Fruit fly (Drosophila melanogaster) whole organism, embryonic: ENCODE data around the gene APP-BP1.

Source experiments
- ATbp ChIP-seq: fragments of 200-800 bp; sonication (Bioruptor generic); optimal IDR thresholded peaks from 2 replicates; lab custom pipeline; 2017; ENCODE audit warnings: missing biosample characterization, mild to moderate bottlenecking, missing genetic modification characterization, missing genetic modification reagents
- Awh ChIP-seq: fragments of 200-800 bp; sonication (Bioruptor generic); IDR thresholded peaks from 2 replicates; pipeline ENCODE4, ENCODE4 v1.3.6; 2022; ENCODE audit warnings: missing biosample characterization, missing genetic modification characterization
- CG10267 ChIP-seq: fragments of 200-800 bp; sonication (Bioruptor generic); optimal IDR thresholded peaks from 2 replicates; lab custom pipeline; 2018; ENCODE audit warnings: missing biosample characterization, mild to moderate bottlenecking, missing genetic modification characterization, moderate library complexity
- CG13424 ChIP-seq: fragments of 200-800 bp; sonication (Bioruptor generic); optimal IDR thresholded peaks from 2 replicates; lab custom pipeline; 2019; ENCODE audit warnings: missing biosample characterization, mild to moderate bottlenecking, missing genetic modification characterization, moderate library complexity
- CG14441 ChIP-seq: fragments of 200-800 bp; sonication (Bioruptor generic); IDR thresholded peaks from 2 replicates; pipeline ENCODE4 v1.3.6; 2022; ENCODE audit warnings: missing biosample characterization, missing genetic modification characterization
- CG14667 ChIP-seq: fragments of 200-800 bp; sonication (Bioruptor generic); IDR thresholded peaks from 2 replicates; pipeline ENCODE4 v1.3.6; 2022; ENCODE audit warnings: missing biosample characterization, missing genetic modification characterization
- CG14710 ChIP-seq: fragments of 200-800 bp; sonication (Bioruptor generic); optimal IDR thresholded peaks from 3 replicates; lab custom pipeline; 2019; ENCODE audit warnings: missing biosample characterization, mild to moderate bottlenecking, missing genetic modification characterization, moderate library complexity
- CG18599 ChIP-seq: fragments of 200-800 bp; sonication (Bioruptor generic); optimal IDR thresholded peaks from 3 replicates; lab custom pipeline; 2017; ENCODE audit warnings: missing biosample characterization, missing genetic modification characterization, mild to moderate bottlenecking, moderate library complexity, missing genetic modification reagents
- CG2120 ChIP-seq: fragments of 200-800 bp; sonication (Bioruptor generic); optimal IDR thresholded peaks from 3 replicates; lab custom pipeline; 2016; ENCODE audit warnings: missing biosample characterization, missing genetic modification characterization
- CG2875 ChIP-seq: fragments of 200-800 bp; sonication (Bioruptor generic); optimal IDR thresholded peaks from 2 replicates; lab custom pipeline; 2017; ENCODE audit warnings: missing biosample characterization, mild to moderate bottlenecking, missing genetic modification characterization, missing genetic modification reagents
- CG3163 ChIP-seq: fragments of 200-800 bp; sonication (Bioruptor generic); optimal IDR thresholded peaks from 3 replicates; lab custom pipeline; 2016; ENCODE audit warnings: missing biosample characterization, missing genetic modification characterization
- CG7357 ChIP-seq: fragments of 200-800 bp; sonication (Bioruptor generic); IDR thresholded peaks from 3 replicates; pipeline ENCODE4 v1.3.6; 2022; ENCODE audit warnings: missing biosample characterization, missing genetic modification characterization
- CG7928 ChIP-seq: fragments of 200-800 bp; sonication (Bioruptor generic); optimal IDR thresholded peaks from 2 replicates; lab custom pipeline; 2017; ENCODE audit warnings: missing biosample characterization, mild to moderate bottlenecking, missing genetic modification characterization
- CG9797 ChIP-seq: fragments of 200-800 bp; sonication (Bioruptor generic); optimal IDR thresholded peaks from 3 replicates; lab custom pipeline; 2018; ENCODE audit warnings: missing biosample characterization, mild to moderate bottlenecking, missing genetic modification characterization
- Chrac-16 ChIP-seq: fragments of 200-800 bp; sonication (Bioruptor generic); optimal IDR thresholded peaks from 3 replicates; lab custom pipeline; 2016; ENCODE audit warnings: missing biosample characterization, missing genetic modification characterization
- Dref ChIP-seq: fragments of 200-800 bp; sonication (Bioruptor generic); IDR thresholded peaks from 2 replicates; pipeline ENCODE4 v1.3.6; 2022; ENCODE audit warnings: missing biosample characterization, missing genetic modification characterization
- E2f1 ChIP-seq: fragments of 200-800 bp; sonication (Bioruptor generic); IDR thresholded peaks from 2 replicates; pipeline ENCODE4 v1.3.6; 2022; ENCODE audit warnings: missing biosample characterization, missing genetic modification characterization
- Fer3 ChIP-seq: fragments of 200-800 bp; sonication (Bioruptor generic); optimal IDR thresholded peaks from 2 replicates; lab custom pipeline; 2018; ENCODE audit warnings: missing biosample characterization, mild to moderate bottlenecking, missing genetic modification characterization, moderate library complexity
- HmgD ChIP-seq: fragments of 200-800 bp; sonication (Bioruptor generic); optimal IDR thresholded peaks from 3 replicates; lab custom pipeline; 2016; ENCODE audit warnings: missing biosample characterization, missing genetic modification characterization
- Hr51 ChIP-seq, 2 experiments: fragments of 200-800 bp; sonication (Bioruptor generic); optimal IDR thresholded peaks; 2 replicates in 1 of 2; 3 replicates in 1 of 2; lab custom pipeline; 2016 to 2018; ENCODE audit warnings: missing biosample characterization in 2 of 2, missing genetic modification characterization in 2 of 2, mild to moderate bottlenecking in 1 of 2, moderate library complexity in 1 of 2
- Hr78 ChIP-seq, 2 experiments: fragments of 200-800 bp in 1 of 2; fragments of >200 bp in 1 of 2; sonication (Bioruptor generic) in 1 of 2; optimal IDR thresholded peaks; 2 replicates each; lab custom pipeline; 2017 to 2019; ENCODE audit warnings: missing biosample characterization in 2 of 2, missing genetic modification characterization in 2 of 2, mild to moderate bottlenecking in 1 of 2, moderate library complexity in 1 of 2
- Kr ChIP-seq: fragments of 200-800 bp; sonication (Bioruptor generic); optimal IDR thresholded peaks from 2 replicates; lab custom pipeline; 2017; ENCODE audit warnings: missing biosample characterization, mild to moderate bottlenecking, missing genetic modification characterization
- Mad ChIP-seq: fragments of 200-800 bp; sonication (Bioruptor generic); optimal IDR thresholded peaks from 2 replicates; lab custom pipeline; 2016; ENCODE audit warnings: missing biosample characterization, missing genetic modification characterization
- Mes4 ChIP-seq: fragments of 200-800 bp; sonication (Bioruptor generic); optimal IDR thresholded peaks from 2 replicates; lab custom pipeline; 2016; ENCODE audit warnings: missing biosample characterization, missing genetic modification characterization
- NFAT ChIP-seq: fragments of 200-800 bp; sonication (Bioruptor generic); IDR thresholded peaks from 2 replicates; pipeline ENCODE4 v1.3.6; 2022; ENCODE audit warnings: missing biosample characterization, missing genetic modification characterization
- NfI ChIP-seq: fragments of 200-800 bp; sonication (Bioruptor generic); optimal IDR thresholded peaks from 3 replicates; lab custom pipeline; 2018; ENCODE audit warnings: missing biosample characterization, mild to moderate bottlenecking, missing genetic modification characterization, moderate library complexity
- Spps ChIP-seq: fragments of 200-800 bp; sonication (Bioruptor generic); optimal IDR thresholded peaks from 2 replicates; lab custom pipeline; 2018; ENCODE audit warnings: missing biosample characterization, mild to moderate bottlenecking, missing genetic modification characterization
- abd-A ChIP-seq: fragments of 200-800 bp; sonication (Bioruptor generic); optimal IDR thresholded peaks from 3 replicates; lab custom pipeline; 2019; ENCODE audit warnings: missing biosample characterization, mild to moderate bottlenecking, missing genetic modification characterization, moderate library complexity
- chinmo ChIP-seq: fragments of 200-800 bp; sonication (Bioruptor generic); IDR thresholded peaks from 4 replicates; pipeline ENCODE4 v1.3.6; 2022; ENCODE audit warnings: missing biosample characterization, missing genetic modification characterization; ENCODE audit not compliant: partially characterized antibody
- croc ChIP-seq: fragments of 200-800 bp; sonication (Bioruptor generic); conservative IDR thresholded peaks from 3 replicates; pipeline ENCODE4 v1.3.6; 2022; ENCODE audit warnings: missing biosample characterization, missing genetic modification characterization
- cwo ChIP-seq: fragments of 200-800 bp; sonication (Bioruptor generic); optimal IDR thresholded peaks from 3 replicates; lab custom pipeline; 2017; ENCODE audit warnings: missing biosample characterization, missing genetic modification characterization, mild to moderate bottlenecking, moderate library complexity, missing genetic modification reagents
- dan ChIP-seq: fragments of 200-800 bp; sonication (Bioruptor generic); IDR thresholded peaks from 2 replicates; pipeline ENCODE4 v1.3.6; 2022; ENCODE audit warnings: missing biosample characterization, missing genetic modification characterization
- dysf ChIP-seq: fragments of 200-800 bp; sonication (Bioruptor generic); IDR thresholded peaks from 3 replicates; pipeline ENCODE4 v1.3.6; 2022; ENCODE audit warnings: missing biosample characterization, missing genetic modification characterization
- ems ChIP-seq: fragments of 200-800 bp; sonication (Bioruptor generic); optimal IDR thresholded peaks from 3 replicates; lab custom pipeline; 2016; ENCODE audit warnings: missing biosample characterization, missing genetic modification characterization
- exex ChIP-seq: fragments of 200-800 bp; sonication (Bioruptor generic); optimal IDR thresholded peaks from 4 replicates; lab custom pipeline; 2018; ENCODE audit warnings: missing biosample characterization, mild to moderate bottlenecking, missing genetic modification characterization, moderate library complexity
- fd3F ChIP-seq: fragments of 200-800 bp; sonication (Bioruptor generic); optimal IDR thresholded peaks from 2 replicates; lab custom pipeline; 2018; ENCODE audit warnings: missing biosample characterization, mild to moderate bottlenecking, missing genetic modification characterization, moderate library complexity
- fd96Cb ChIP-seq: fragments of 200-800 bp; sonication (Bioruptor generic); optimal IDR thresholded peaks from 2 replicates; lab custom pipeline; 2018; ENCODE audit warnings: missing biosample characterization, mild to moderate bottlenecking, missing genetic modification characterization, moderate library complexity
- gcm ChIP-seq: fragments of 200-800 bp; sonication (Bioruptor generic); optimal IDR thresholded peaks from 2 replicates; lab custom pipeline; 2019; ENCODE audit warnings: missing biosample characterization, mild to moderate bottlenecking, missing genetic modification characterization, moderate library complexity
- gem ChIP-seq: fragments of 200-800 bp; sonication (Bioruptor generic); optimal IDR thresholded peaks from 2 replicates; lab custom pipeline; 2019; ENCODE audit warnings: missing biosample characterization, mild to moderate bottlenecking, missing genetic modification characterization, moderate library complexity
- hb ChIP-seq: fragments of 200-800 bp; sonication (Bioruptor generic); IDR thresholded peaks from 3 replicates; pipeline ENCODE4 v1.3.6; 2022; ENCODE audit warnings: missing biosample characterization, missing genetic modification characterization; ENCODE audit not compliant: partially characterized antibody
- lola ChIP-seq, 3 experiments: fragments of >200 bp in 2 of 3; fragments of 200-800 bp in 1 of 3; sonication (Bioruptor generic) in 1 of 3; optimal IDR thresholded peaks; 2 replicates each; lab custom pipeline; 2017 to 2019; ENCODE audit warnings: missing biosample characterization in 3 of 3, missing genetic modification characterization in 3 of 3, mild to moderate bottlenecking in 1 of 3, moderate library complexity in 1 of 3
- nmo ChIP-seq: fragments of 200-800 bp; sonication (Bioruptor generic); optimal IDR thresholded peaks from 2 replicates; lab custom pipeline; 2018; ENCODE audit warnings: missing biosample characterization, mild to moderate bottlenecking, missing genetic modification characterization, moderate library complexity
- nom ChIP-seq: fragments of 200-800 bp; sonication (Bioruptor generic); optimal IDR thresholded peaks from 2 replicates; lab custom pipeline; 2017; ENCODE audit warnings: missing biosample characterization, missing genetic modification characterization, mild to moderate bottlenecking, moderate library complexity, missing genetic modification reagents
- oc ChIP-seq: fragments of 200-800 bp; sonication (Bioruptor generic); optimal IDR thresholded peaks from 2 replicates; lab custom pipeline; 2018; ENCODE audit warnings: missing biosample characterization, mild to moderate bottlenecking, missing genetic modification characterization, moderate library complexity
- ranshi ChIP-seq: fragments of 200-800 bp; sonication (Bioruptor generic); IDR thresholded peaks from 2 replicates; pipeline ENCODE4 v1.3.6; 2022; ENCODE audit warnings: missing biosample characterization, missing genetic modification characterization
- trem ChIP-seq: fragments of 200-800 bp; optimal IDR thresholded peaks from 3 replicates; lab custom pipeline; 2019; ENCODE audit warnings: missing biosample characterization, mild to moderate bottlenecking, missing genetic modification characterization, moderate library complexity
- unpg ChIP-seq: fragments of 200-800 bp; sonication (Bioruptor generic); optimal IDR thresholded peaks from 3 replicates; lab custom pipeline; 2018; ENCODE audit warnings: missing biosample characterization, mild to moderate bottlenecking, missing genetic modification characterization, moderate library complexity

Gene APP-BP1

DNA sequence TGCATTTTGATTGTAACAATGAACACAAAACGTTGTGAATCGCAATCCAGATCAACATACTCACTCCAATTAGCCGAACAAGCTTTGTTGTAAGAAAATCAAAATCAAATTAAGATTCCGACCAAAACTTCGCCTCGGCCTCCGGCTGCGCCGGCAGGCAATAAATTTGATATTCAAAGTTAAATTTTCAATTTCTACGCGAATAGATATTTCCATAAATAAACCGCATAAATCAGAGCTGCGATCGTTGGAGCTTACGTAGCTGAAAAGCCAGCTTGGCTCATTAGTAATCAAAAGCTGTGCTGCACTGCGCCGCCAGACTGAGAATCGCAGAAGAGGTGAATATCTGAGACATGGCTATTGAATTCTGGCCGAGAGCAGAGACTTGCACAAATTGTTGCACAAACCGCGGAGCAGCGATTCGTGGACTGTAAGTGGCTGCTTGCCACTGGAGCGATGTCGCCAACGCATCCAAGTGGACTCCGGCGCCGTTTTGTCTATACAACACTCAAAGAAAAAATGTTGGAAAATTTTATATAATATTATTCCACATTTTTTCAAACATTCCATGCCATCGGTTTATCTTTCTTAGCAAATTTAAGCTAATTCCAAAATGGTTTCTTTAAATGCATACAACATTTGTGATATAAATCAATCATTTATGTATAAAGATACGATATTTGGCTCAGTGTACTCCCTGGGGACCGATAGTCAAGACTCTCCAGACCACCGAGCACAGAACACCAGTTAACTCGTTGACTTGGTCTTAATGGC, 50.5 kb downstream of the APP-BP1 start:
- TF ChIP-seq unpg: peak; percentile 54
- TF ChIP-seq CG3163: no peak
- no peak for TF ChIP-seq CG9797 (GFP tag; lab: Kevin White, UChicago)
- TF ChIP-seq CG14441 (GFP tag; lab: Robert Waterston, UW): peak; percentile 49; the same call in 1 of the 2 replicates
- TF ChIP-seq cwo (GFP tag; lab: Kevin White, UChicago): peak; percentile 24
- no peak for TF ChIP-seq exex
- TF ChIP-seq nom (GFP tag; lab: Kevin White, UChicago): peak; percentile 71
- peak; percentile 20; the same call in 1 of the 3 replicates for TF ChIP-seq CG7357 (GFP tag; lab: Robert Waterston, UW)
- peak; percentile 66 for TF ChIP-seq abd-A (tag; lab: Kevin White, UChicago)
- TF ChIP-seq NfI (GFP tag; lab: Kevin White, UChicago): peak; percentile 20
- no peak for TF ChIP-seq fd3F
- no peak for TF ChIP-seq NFAT
- peak; percentile 41 for TF ChIP-seq ATbp (GFP tag; lab: Kevin White, UChicago)
- TF ChIP-seq gem (tag; lab: Kevin White, UChicago): peak; percentile 71
- no peak for TF ChIP-seq Hr78 (GFP tag; optimal IDR thresholded peaks at IDR 0.05; lab: Kevin White, UChicago)
- no peak for TF ChIP-seq Mes4
- TF ChIP-seq Awh: peak; percentile 60
- TF ChIP-seq ranshi (GFP tag; lab: Robert Waterston, UW): 0 out of 2 replicates have a peak, but pooled peaks have one; percentile 35
- 0 out of 3 replicates have a peak, but pooled peaks have one; percentile 13 for TF ChIP-seq croc (GFP tag; lab: Robert Waterston, UW)
- TF ChIP-seq CG7928 (GFP tag; lab: Kevin White, UChicago): no peak
- TF ChIP-seq Kr: no peak
- no peak for TF ChIP-seq hb (GFP tag; lab: Robert Waterston, UW)
- peak; percentile 6 for TF ChIP-seq Fer3 (tag; lab: Kevin White, UChicago)
- peak; percentile 22 for TF ChIP-seq Spps (tag; lab: Kevin White, UChicago)
- TF ChIP-seq ems: peak; percentile 3
- TF ChIP-seq lola (GFP tag; optimal IDR thresholded peaks at IDR 0.05; lab: Kevin White, UChicago): peak in 1 of 3 experiments; percentile 48
- TF ChIP-seq CG14667 (GFP tag; lab: Robert Waterston, UW): peak; percentile 22; the same call in 1 of the 2 replicates
- peak; percentile 14 for TF ChIP-seq Chrac-16 (GFP tag; lab: Kevin White, UChicago)
- peak; percentile 40 for TF ChIP-seq nmo (GFP tag; lab: Kevin White, UChicago)
- TF ChIP-seq CG14710: peak; percentile 62
- peak; percentile 89; the same call in 2 of the 4 replicates for TF ChIP-seq chinmo
- TF ChIP-seq E2f1 (GFP tag; lab: Robert Waterston, UW): 0 out of 2 replicates have a peak, but pooled peaks have one; percentile 26
- TF ChIP-seq Hr51 (GFP tag; optimal IDR thresholded peaks at IDR 0.05; lab: Kevin White, UChicago): peak in 1 of 2 experiments; percentile 65
- TF ChIP-seq Mad (GFP tag; lab: Kevin White, UChicago): peak; percentile 8
- peak; percentile 52 for TF ChIP-seq CG10267 (tag; lab: Kevin White, UChicago)
- TF ChIP-seq Dref (GFP tag; lab: Robert Waterston, UW): no peak
- TF ChIP-seq CG13424 (tag; lab: Kevin White, UChicago): peak; percentile 46
- no peak for TF ChIP-seq CG2120 (GFP tag; lab: Kevin White, UChicago)
- peak; percentile 35 for TF ChIP-seq trem (tag; lab: Kevin White, UChicago)
- TF ChIP-seq fd96Cb (tag; lab: Kevin White, UChicago): peak; percentile 63
- no peak for TF ChIP-seq dan
- no peak for TF ChIP-seq HmgD (GFP tag; lab: Kevin White, UChicago)
- peak; percentile 48 for TF ChIP-seq CG18599
- peak; percentile 70 for TF ChIP-seq dysf (GFP tag; lab: Robert Waterston, UW)
- peak; percentile 22 for TF ChIP-seq CG2875 (GFP tag; lab: Kevin White, UChicago)
- peak; percentile 16 for TF ChIP-seq gcm (GFP tag; lab: Kevin White, UChicago)
- peak; percentile 1 for TF ChIP-seq oc (tag; lab: Kevin White, UChicago)
